Fruit fly (Drosophila melanogaster): ENCODE results near the gene Apc.

dm6 chr3R:28848693-28849470 is 4.3 kb upstream of the Apc start:
- no peak for TF ChIP-seq CTCF (optimal IDR thresholded peaks at IDR 0.05)
- TF ChIP-seq CG8478 (optimal IDR thresholded peaks at IDR 0.05), result no peak
